Worm (Caenorhabditis elegans): ENCODE measurements around the gene acs-7.

ce11 chrII:9333714-9334113, 41.9 kb downstream of the acs-7 start, which contains the start of gene scp-1:
- TF ChIP-seq pqm-1 (tag; optimal IDR thresholded peaks at IDR 0.05), result no peak
- no peak for TF ChIP-seq ama-1 (optimal IDR thresholded peaks at IDR 0.05)
